Fruit fly (Drosophila melanogaster): ENCODE data around the gene eIF3a.

The eIF3a gene

DNA sequence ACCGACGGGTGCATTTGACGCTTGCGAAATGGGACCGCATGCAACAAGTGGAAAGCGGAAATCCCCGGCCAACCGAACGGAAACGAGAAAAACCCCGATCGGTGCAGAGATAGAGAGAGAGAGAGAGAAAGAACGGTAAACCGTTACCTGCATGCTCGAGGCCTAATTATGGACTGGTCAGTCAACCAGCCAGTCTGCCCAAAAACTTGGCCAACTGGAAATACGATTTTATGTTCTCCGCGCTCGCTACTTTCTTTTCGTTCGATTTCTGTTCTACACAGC lies 38.9 kb upstream of the eIF3a start (continued):
- TF ChIP-seq maf-S (GFP tag; optimal IDR thresholded peaks at IDR 0.05) (no peak), NK7.1 (GFP tag; optimal IDR thresholded peaks at IDR 0.05) (no peak), zen (tag; optimal IDR thresholded peaks at IDR 0.05) (peak; percentile 83), lola (GFP tag; optimal IDR thresholded peaks at IDR 0.05) (no peak), CG3163 (GFP tag; optimal IDR thresholded peaks at IDR 0.05) (no peak), usp (GFP tag; optimal IDR thresholded peaks at IDR 0.05) (no peak), Lhr (GFP tag; optimal IDR thresholded peaks at IDR 0.05) (no peak), CG5180 (GFP tag; optimal IDR thresholded peaks at IDR 0.05) (peak; percentile 18), wor (GFP tag; IDR thresholded peaks at IDR 0.05) (no peak), Abd-B (GFP tag; optimal IDR thresholded peaks at IDR 0.05) (no peak), pros (GFP tag; optimal IDR thresholded peaks at IDR 0.05) (peak; percentile 7), danr (GFP tag; IDR thresholded peaks at IDR 0.05) (no peak), twi (tag; optimal IDR thresholded peaks at IDR 0.05) (no peak), HLH3B (GFP tag; IDR thresholded peaks at IDR 0.05) (peak; percentile 22; the same call in 1 of the 2 replicates), fd3F (GFP tag; optimal IDR thresholded peaks at IDR 0.05) (no peak), fu2 (GFP tag; optimal IDR thresholded peaks at IDR 0.05) (no peak), kni (GFP tag; optimal IDR thresholded peaks at IDR 0.05) (peak; percentile 73), eve (GFP tag; optimal IDR thresholded peaks at IDR 0.05) (no peak), CG12744 (GFP tag; optimal IDR thresholded peaks at IDR 0.05) (no peak), tll (GFP tag; optimal IDR thresholded peaks at IDR 0.05) (peak in 1 of 2 experiments; percentile 63), CG10274 (GFP tag; optimal IDR thresholded peaks at IDR 0.05) (no peak), so (GFP tag; IDR thresholded peaks at IDR 0.05) (no peak), cg (GFP tag; optimal IDR thresholded peaks at IDR 0.05) (no peak), dimm (GFP tag; IDR thresholded peaks at IDR 0.05) (no peak), HmgD (GFP tag; optimal IDR thresholded peaks at IDR 0.05) (no peak), CG31388 (GFP tag; optimal IDR thresholded peaks at IDR 0.05) (no peak), tx (GFP tag; optimal IDR thresholded peaks at IDR 0.05) (no peak), CG1602 (GFP tag; optimal IDR thresholded peaks at IDR 0.05) (no peak), CG2116 (GFP tag; optimal IDR thresholded peaks at IDR 0.05) (no peak), ato (GFP tag; IDR thresholded peaks at IDR 0.05; ENCODE audit: partially characterized antibody) (no peak), CG10147 (GFP tag; optimal IDR thresholded peaks at IDR 0.05) (no peak), Side (GFP tag; optimal IDR thresholded peaks at IDR 0.05) (no peak), Elba2 (GFP tag; optimal IDR thresholded peaks at IDR 0.05) (peak; percentile 15), Dp (GFP tag; optimal IDR thresholded peaks at IDR 0.05) (no peak), trh (GFP tag; optimal IDR thresholded peaks at IDR 0.05) (no peak), Bgb (GFP tag; IDR thresholded peaks at IDR 0.05; ENCODE audit: partially characterized antibody) (no peak), CG14965 (GFP tag; optimal IDR thresholded peaks at IDR 0.05; ENCODE audit: borderline replicate concordance) (no peak), CG17568 (GFP tag; optimal IDR thresholded peaks at IDR 0.05) (no peak), CG15479 (GFP tag; optimal IDR thresholded peaks at IDR 0.05) (peak; percentile 84), Jarid2 (GFP tag; optimal IDR thresholded peaks at IDR 0.05) (no peak), Bdp1 (GFP tag; optimal IDR thresholded peaks at IDR 0.05) (no peak), CG3407 (GFP tag; optimal IDR thresholded peaks at IDR 0.05) (no peak)

Measured in whole organism, embryonic.